Worm (Caenorhabditis elegans): Measurements from ENCODE around the gene CD4.11.

DNA sequence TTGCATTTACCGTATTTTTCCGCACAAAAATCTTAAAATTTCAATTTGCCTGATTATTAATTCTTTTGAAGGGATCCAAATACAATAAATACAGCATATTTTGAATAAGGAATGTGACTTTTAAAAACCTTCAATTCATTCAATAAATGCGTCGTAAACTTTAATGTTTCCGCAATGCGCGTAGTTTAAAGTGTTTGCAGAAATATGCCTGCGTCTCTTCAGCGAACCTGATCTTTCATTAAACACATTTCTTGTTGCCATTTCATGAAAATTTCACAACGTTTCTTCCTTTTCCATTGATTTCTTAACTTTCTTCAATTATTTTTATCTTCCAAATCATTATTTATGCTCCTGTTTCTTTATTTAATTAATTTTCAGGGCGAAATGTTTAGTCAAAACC is 7.4 kb downstream of the CD4.11 start, which contains the start of gene vps-37:
- no peak for TF ChIP-seq nhr-77 (tag; optimal IDR thresholded peaks at IDR 0.05)
- TF ChIP-seq nhr-67 (tag; optimal IDR thresholded peaks at IDR 0.05), result no peak
- peak; percentile 79 for TF ChIP-seq snpc-4 (tag; optimal IDR thresholded peaks at IDR 0.05)

Measured in whole organism, L3 larva.